Worm (Caenorhabditis elegans): Measurements from ENCODE around the gene Y44A6D.3.

ce11 chrV:20814424-20814823, 22.2 kb upstream of the Y44A6D.3 start, which contains the start of gene Y44A6D.7:
- no peak for TF ChIP-seq tbx-2 (tag; optimal IDR thresholded peaks at IDR 0.05)
- TF ChIP-seq pag-3 (tag; optimal IDR thresholded peaks at IDR 0.05; ENCODE audit: borderline replicate concordance) = no peak
- no peak for TF ChIP-seq C08G9.2 (tag; optimal IDR thresholded peaks at IDR 0.05)
- no peak for TF ChIP-seq sox-4 (tag; optimal IDR thresholded peaks at IDR 0.05)
- no peak for TF ChIP-seq unc-86 (tag; optimal IDR thresholded peaks at IDR 0.05)
- no peak for TF ChIP-seq odd-2 (tag; optimal IDR thresholded peaks at IDR 0.05)
- TF ChIP-seq pha-4 (tag; optimal IDR thresholded peaks at IDR 0.05) = no peak
- TF ChIP-seq pqm-1 (tag; optimal IDR thresholded peaks at IDR 0.05) = no peak
- no peak for TF ChIP-seq hlh-6 (tag; optimal IDR thresholded peaks at IDR 0.05)
- no peak for TF ChIP-seq elt-2 (tag; optimal IDR thresholded peaks at IDR 0.05)
- TF ChIP-seq unc-55 (GFP tag; optimal IDR thresholded peaks at IDR 0.05) = no peak
- TF ChIP-seq hlh-30 (tag; optimal IDR thresholded peaks at IDR 0.05; ENCODE audit: insufficient read depth) = no peak
- no peak for TF ChIP-seq nfya-1 (tag; optimal IDR thresholded peaks at IDR 0.05)
- no peak for TF ChIP-seq ama-1 (optimal IDR thresholded peaks at IDR 0.05)
